Worm (Caenorhabditis elegans): ENCODE data around the gene fbxa-7.
A peak's percentile ranks its signal among the peaks of the same experiment; 100 is the strongest.

The fbxa-7 gene

DNA sequence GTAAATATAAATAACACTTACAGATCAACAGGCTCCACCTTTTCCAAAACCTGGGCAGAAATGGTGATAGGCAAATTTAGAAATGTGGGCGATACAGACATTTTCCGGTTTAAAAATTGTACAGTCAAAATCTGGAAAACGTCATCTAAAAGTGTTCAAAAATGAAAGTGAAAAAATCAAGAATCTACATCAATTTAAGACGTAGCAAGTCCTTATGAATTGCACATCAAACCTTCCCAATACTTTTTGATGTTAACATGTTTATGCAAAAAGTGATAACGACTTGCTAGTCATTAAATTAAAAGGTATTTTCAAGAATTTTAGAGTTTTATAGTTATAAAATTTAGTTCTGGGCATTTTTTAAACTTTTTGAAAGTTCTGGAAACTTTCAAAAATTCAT, at the start of gene fbxa-7:
fbxa-7 (minus strand) TSS at position 101 of the 400 bp plus-strand sequence.
- TF ChIP-seq hmg-1.1 (GFP tag; IDR thresholded peaks at IDR 0.05), result no peak
- no peak for TF ChIP-seq fkh-10 (GFP tag; optimal IDR thresholded peaks at IDR 0.05)
- no peak for TF ChIP-seq Y5F2A.4 (GFP tag; optimal IDR thresholded peaks at IDR 0.05)
- TF ChIP-seq mxl-2 (GFP tag; conservative IDR thresholded peaks at IDR 0.05), result no peak
- TF ChIP-seq vab-7 (GFP tag; IDR thresholded peaks at IDR 0.05), result no peak
- TF ChIP-seq nhr-102 (tag; optimal IDR thresholded peaks at IDR 0.05), result no peak
- no peak for TF ChIP-seq Y48G9A.11 (GFP tag; IDR thresholded peaks at IDR 0.05)
- TF ChIP-seq hif-1 (tag; optimal IDR thresholded peaks at IDR 0.05), result no peak
- no peak for TF ChIP-seq mes-2 (tag; optimal IDR thresholded peaks at IDR 0.05; ENCODE audit: poor library complexity, severe bottlenecking)
- no peak for TF ChIP-seq F26F4.8 (GFP tag; conservative IDR thresholded peaks at IDR 0.05)
- TF ChIP-seq spr-3 (GFP tag; optimal IDR thresholded peaks at IDR 0.05), result no peak
- TF ChIP-seq nhr-25 (tag; optimal IDR thresholded peaks at IDR 0.05; ENCODE audit: borderline replicate concordance, insufficient read depth), result no peak

DNA sequence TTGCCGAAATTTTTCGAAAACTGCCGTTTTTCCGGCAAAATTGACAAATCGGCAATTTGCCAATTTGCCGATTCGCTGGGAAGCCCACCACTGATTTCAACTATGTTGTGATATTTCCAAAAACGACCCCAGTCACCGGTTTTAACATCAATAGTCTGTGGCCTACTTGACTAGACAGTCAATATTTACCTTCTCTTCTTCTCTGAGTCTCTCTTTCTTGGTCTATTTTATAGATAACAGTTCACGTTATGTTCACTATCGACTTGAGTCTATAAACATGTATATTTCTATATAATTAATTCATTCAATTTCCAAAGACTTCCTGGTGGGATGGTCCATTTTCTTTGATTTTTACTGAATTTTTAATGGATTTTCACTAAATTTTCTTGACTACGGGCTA, 43.5 kb upstream of the fbxa-7 start:
- TF ChIP-seq pqm-1 (tag; optimal IDR thresholded peaks at IDR 0.05), result peak; percentile 35
- TF ChIP-seq nhr-28 (tag; optimal IDR thresholded peaks at IDR 0.05), result peak; percentile 71
- peak; percentile 29 for TF ChIP-seq dmd-6 (GFP tag; IDR thresholded peaks at IDR 0.05)
- TF ChIP-seq T20F7.1 (GFP tag; optimal IDR thresholded peaks at IDR 0.05), result no peak
- peak; percentile 44 for TF ChIP-seq dve-1 (tag; optimal IDR thresholded peaks at IDR 0.05; ENCODE audit: insufficient read depth)
- no peak for TF ChIP-seq nhr-6 (tag; optimal IDR thresholded peaks at IDR 0.05)
- no peak for TF ChIP-seq lin-13 (GFP tag; optimal IDR thresholded peaks at IDR 0.05)
- no peak for TF ChIP-seq pha-4 (GFP tag; IDR thresholded peaks at IDR 0.05)
- TF ChIP-seq pha-4 (tag; optimal IDR thresholded peaks at IDR 0.05), result peak; percentile 79
- peak; percentile 4 for TF ChIP-seq hlh-30 (tag; optimal IDR thresholded peaks at IDR 0.05; ENCODE audit: insufficient read depth)
- no peak for TF ChIP-seq mdt-29 (GFP tag; IDR thresholded peaks at IDR 0.05)
- no peak for TF ChIP-seq ztf-7 (tag; optimal IDR thresholded peaks at IDR 0.05)
- no peak for TF ChIP-seq daf-16 (GFP tag; optimal IDR thresholded peaks at IDR 0.05)
- TF ChIP-seq daf-16 (tag; optimal IDR thresholded peaks at IDR 0.05), result peak; percentile 94
- TF ChIP-seq tag-97 (GFP tag; IDR thresholded peaks at IDR 0.05), result no peak
- no peak for TF ChIP-seq php-3 (GFP tag; IDR thresholded peaks at IDR 0.05)
- TF ChIP-seq duxl-1 (tag; optimal IDR thresholded peaks at IDR 0.05; ENCODE audit: poor library complexity), result peak; percentile 41
- TF ChIP-seq Y75B8A.6 (GFP tag; IDR thresholded peaks at IDR 0.05), result no peak
- TF ChIP-seq fos-1 (tag; optimal IDR thresholded peaks at IDR 0.05), result no peak
- peak; percentile 30 for TF ChIP-seq hlh-11 (tag; optimal IDR thresholded peaks at IDR 0.05)

DNA sequence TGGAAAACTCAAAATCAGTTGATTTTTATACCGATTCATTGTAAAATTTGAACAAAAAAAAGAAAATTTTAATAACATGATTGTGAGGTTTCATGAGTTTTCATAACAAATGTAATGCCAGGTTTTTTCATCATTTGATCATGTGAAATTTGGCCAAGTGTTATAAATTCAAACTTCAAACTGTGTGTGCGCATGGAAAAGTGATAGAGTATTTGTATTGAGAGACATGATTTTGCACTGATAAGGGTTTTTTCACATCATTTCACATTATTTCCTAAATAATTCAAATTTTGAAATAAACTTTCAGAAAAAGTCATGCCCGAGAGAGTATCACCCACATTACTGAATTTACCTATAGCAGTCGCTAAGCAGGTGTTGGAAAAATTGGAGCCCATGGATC, 39.9 kb upstream of the fbxa-7 start, which contains the start of gene fbxa-219:
fbxa-219 (plus strand) TSS at position 277 of the 400 bp plus-strand sequence.
- TF ChIP-seq D1046.2 (GFP tag; IDR thresholded peaks at IDR 0.05) (no peak), ztf-11 (tag; optimal IDR thresholded peaks at IDR 0.05) (no peak), aha-1 (tag) (peak; percentile 88), hlh-30 (tag; optimal IDR thresholded peaks at IDR 0.05; ENCODE audit: insufficient read depth) (peak; percentile 33), pqm-1 (tag; optimal IDR thresholded peaks at IDR 0.05) (peak; percentile 78), dve-1 (tag; optimal IDR thresholded peaks at IDR 0.05; ENCODE audit: insufficient read depth) (peak; percentile 16), nhr-28 (tag; optimal IDR thresholded peaks at IDR 0.05) (peak; percentile 35), daf-16 (GFP tag; optimal IDR thresholded peaks at IDR 0.05) (no peak), daf-16 (tag; optimal IDR thresholded peaks at IDR 0.05) (peak; percentile 58)

Data from whole organism, L4 larva.